Worm (Caenorhabditis elegans): ENCODE data around the gene W09C2.7.

DNA sequence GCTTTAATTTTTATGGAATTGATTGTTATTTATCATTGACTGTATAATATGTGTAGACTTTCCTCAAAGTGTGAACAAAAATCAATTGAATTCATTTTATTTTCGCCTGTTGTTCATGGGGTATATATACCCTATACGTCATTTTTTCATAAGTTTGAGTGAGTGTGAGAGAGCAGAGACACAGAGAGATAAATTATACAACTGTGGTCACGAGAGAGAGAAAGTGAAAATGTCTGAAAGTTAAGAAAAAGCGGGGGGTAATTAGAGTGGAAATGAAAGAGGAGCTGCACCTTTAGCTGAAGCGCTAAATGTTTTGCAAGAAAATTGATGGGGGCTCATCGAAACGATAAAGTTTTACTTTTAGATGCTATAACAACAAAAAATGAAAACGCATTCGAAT is 3.7 kb upstream of the W09C2.7 start:
- no peak for TF ChIP-seq W03F9.2 (tag; optimal IDR thresholded peaks at IDR 0.05)
- no peak for TF ChIP-seq him-1 (tag; optimal IDR thresholded peaks at IDR 0.05)
- TF ChIP-seq dao-5 (tag; optimal IDR thresholded peaks at IDR 0.05), result no peak
